Worm (Caenorhabditis elegans): ENCODE measurements around the gene str-115.

Gene str-115

ce11 chrV:11247846-11248245 lies 21.0 kb upstream of the str-115 start, which contains the start of gene mam-4 (continued):
- TF ChIP-seq nhr-179 (tag; optimal IDR thresholded peaks at IDR 0.05): no peak

- TF ChIP-seq rcor-1 (GFP tag; IDR thresholded peaks at IDR 0.05): no peak
- no peak for TF ChIP-seq mcd-1 (GFP tag; IDR thresholded peaks at IDR 0.05)
- no peak for TF ChIP-seq madf-3 (GFP tag; IDR thresholded peaks at IDR 0.05)
- no peak for TF ChIP-seq Y95B8A.8 (GFP tag; IDR thresholded peaks at IDR 0.05)
Observed at ce11 chrV:11250735-11251134, 18.2 kb upstream of the str-115 start, which contains the start of gene T19B10.12. TSS of gene T19B10.12 (plus strand) at chrV:11251035.

- TF ChIP-seq nfyb-1 (GFP tag; IDR thresholded peaks at IDR 0.05) (no peak), hlh-12 (tag; optimal IDR thresholded peaks at IDR 0.05) (no peak), atf-7 (tag; optimal IDR thresholded peaks at IDR 0.05) (no peak), C06A6.2 (GFP tag; conservative IDR thresholded peaks at IDR 0.05) (no peak), K11D2.4 (GFP tag; IDR thresholded peaks at IDR 0.05) (no peak), let-607 (tag; optimal IDR thresholded peaks at IDR 0.05) (no peak), Y53G8AR.9 (GFP tag; conservative IDR thresholded peaks at IDR 0.05) (no peak), snpc-1.3 (tag; optimal IDR thresholded peaks at IDR 0.05; ENCODE audit: insufficient read depth) (no peak), F22D6.2 (tag; optimal IDR thresholded peaks at IDR 0.05) (no peak)
Observed at ce11 chrV:11251798-11252197, 17.1 kb upstream of the str-115 start.

ce11 chrV:11252429-11252828 lies 16.5 kb upstream of the str-115 start, which contains the start of gene srsx-33:
TSS of gene srsx-33 (minus strand) at chrV:11252529.
- TF ChIP-seq cebp-1 (GFP tag; IDR thresholded peaks at IDR 0.05) (no peak), cebp-1 (tag; optimal IDR thresholded peaks at IDR 0.05) (no peak), ztf-26 (tag; optimal IDR thresholded peaks at IDR 0.05) (no peak), rpc-1 (optimal IDR thresholded peaks at IDR 0.05) (no peak), rpc-1 (tag; optimal IDR thresholded peaks at IDR 0.05) (no peak), egrh-3 (GFP tag; IDR thresholded peaks at IDR 0.05) (no peak), hmg-1.2 (GFP tag; IDR thresholded peaks at IDR 0.05) (no peak), hlh-12 (tag; optimal IDR thresholded peaks at IDR 0.05) (no peak), Y67H2A.10 (GFP tag; conservative IDR thresholded peaks at IDR 0.05) (no peak), Y53F4B.3 (GFP tag; IDR thresholded peaks at IDR 0.05) (no peak), D2030.7 (GFP tag; IDR thresholded peaks at IDR 0.05) (no peak), B0336.3 (GFP tag; IDR thresholded peaks at IDR 0.05) (no peak), unc-62 (GFP tag; optimal IDR thresholded peaks at IDR 0.05) (no peak), athp-1 (tag; optimal IDR thresholded peaks at IDR 0.05) (no peak), pha-4 (tag; optimal IDR thresholded peaks at IDR 0.05) (no peak), ceh-91 (GFP tag; IDR thresholded peaks at IDR 0.05) (no peak)

- TF ChIP-seq F52B5.7 (tag; optimal IDR thresholded peaks at IDR 0.05): no peak
- no peak for TF ChIP-seq rpc-1 (optimal IDR thresholded peaks at IDR 0.05)
- TF ChIP-seq rpc-1 (tag; optimal IDR thresholded peaks at IDR 0.05): no peak
- no peak for TF ChIP-seq Y95B8A.8 (GFP tag; IDR thresholded peaks at IDR 0.05)
- no peak for TF ChIP-seq ZK185.1 (tag; optimal IDR thresholded peaks at IDR 0.05; ENCODE audit: poor library complexity, severe bottlenecking)
Observed at ce11 chrV:11254980-11255379, 13.9 kb upstream of the str-115 start, which contains the start of gene srsx-31. TSS of gene srsx-31 (minus strand) at chrV:11255080.

- TF ChIP-seq Y95B8A.8 (GFP tag; IDR thresholded peaks at IDR 0.05) (no peak), nhr-90 (tag; optimal IDR thresholded peaks at IDR 0.05) (no peak), sptf-2 (GFP tag; optimal IDR thresholded peaks at IDR 0.05) (no peak), hrde-1 (tag; optimal IDR thresholded peaks at IDR 0.05; ENCODE audit: borderline replicate concordance) (no peak), zfh-2 (GFP tag; conservative IDR thresholded peaks at IDR 0.05) (no peak), nfya-1 (tag; optimal IDR thresholded peaks at IDR 0.05; ENCODE audit: borderline replicate concordance, insufficient read depth) (no peak), Y79H2A.3 (GFP tag; conservative IDR thresholded peaks at IDR 0.05) (no peak), lsl-1 (GFP tag; optimal IDR thresholded peaks at IDR 0.05) (no peak), dox-1 (GFP tag; IDR thresholded peaks at IDR 0.05) (no peak), ceh-100 (GFP tag; IDR thresholded peaks at IDR 0.05) (no peak), ceh-91 (GFP tag; IDR thresholded peaks at IDR 0.05) (no peak), F37B4.10 (GFP tag; IDR thresholded peaks at IDR 0.05) (no peak)
Observed at ce11 chrV:11258896-11259295, 10.0 kb upstream of the str-115 start, which contains the start of gene lgc-36. TSS of gene lgc-36 (minus strand) at chrV:11258996.

Data from whole organism, young adult.